Worm (Caenorhabditis elegans) whole organism, mixed stage, embryonic: ENCODE measurements around the gene clec-9.

Experiments
- M03D4.4 ChIP-seq: sonication (generic microtip); optimal IDR thresholded peaks from 2 replicates; lab custom pipeline; 2017; ENCODE audit warnings: mild to moderate bottlenecking, missing genetic modification characterization, missing compliant biosample characterization
- ceh-39 ChIP-seq: fragments of 150-350 bp; optimal IDR thresholded peaks from 2 replicates; lab custom pipeline; 2014; ENCODE audit warnings: missing biosample characterization, missing genetic modification characterization
- ceh-43 ChIP-seq: fragments of 200-800 bp; sonication (Bioruptor generic); optimal IDR thresholded peaks from 2 replicates; lab custom pipeline; 2018; ENCODE audit warnings: mild to moderate bottlenecking, missing genetic modification characterization, moderate library complexity, missing compliant biosample characterization
- ceh-83 ChIP-seq: fragments of 200-800 bp; sonication (Bioruptor generic); optimal IDR thresholded peaks from 2 replicates; lab custom pipeline; 2018; ENCODE audit warnings: mild to moderate bottlenecking, missing genetic modification characterization, missing compliant biosample characterization
- ces-1 ChIP-seq: fragments of 150-350 bp; optimal IDR thresholded peaks from 2 replicates; lab custom pipeline; 2014; ENCODE audit warnings: missing biosample characterization, missing genetic modification reagents, missing genetic modification characterization
- cnd-1 ChIP-seq: fragments of 200-800 bp; sonication (Bioruptor generic); optimal IDR thresholded peaks from 2 replicates; lab custom pipeline; 2018; ENCODE audit warnings: mild to moderate bottlenecking, missing genetic modification characterization, missing compliant biosample characterization
- drap-1 ChIP-seq: fragments of 200-800 bp; sonication (Bioruptor generic); optimal IDR thresholded peaks from 3 replicates; lab custom pipeline; 2018; ENCODE audit warnings: mild to moderate bottlenecking, missing genetic modification characterization, missing compliant biosample characterization
- elt-1 ChIP-seq: sonication (generic microtip); optimal IDR thresholded peaks from 2 replicates; lab custom pipeline; 2017; ENCODE audit warnings: missing genetic modification characterization, mild to moderate bottlenecking, missing compliant biosample characterization, antibody characterized with exemption, moderate library complexity, borderline replicate concordance; ENCODE audit not compliant: insufficient read depth
- elt-3 ChIP-seq: fragments of 150-350 bp; optimal IDR thresholded peaks from 2 replicates; lab custom pipeline; 2014; ENCODE audit warnings: missing biosample characterization, missing genetic modification characterization
- flh-1 ChIP-seq: fragments of 200-800 bp; sonication (Bioruptor generic); optimal IDR thresholded peaks from 2 replicates; lab custom pipeline; 2018; ENCODE audit warnings: mild to moderate bottlenecking, missing genetic modification characterization, moderate library complexity, missing compliant biosample characterization
- hlh-1 ChIP-seq: fragments of 150-350 bp; optimal IDR thresholded peaks from 2 replicates; lab custom pipeline; 2014; ENCODE audit warnings: missing biosample characterization, missing genetic modification reagents, missing genetic modification characterization
- lin-13 ChIP-seq: fragments of 150-350 bp; optimal IDR thresholded peaks from 2 replicates; lab custom pipeline; 2014; ENCODE audit warnings: missing biosample characterization, missing genetic modification characterization
- lsy-2 ChIP-seq: fragments of 150-350 bp; optimal IDR thresholded peaks from 2 replicates; lab custom pipeline; 2014; ENCODE audit warnings: missing biosample characterization, missing genetic modification characterization
- mab-5 ChIP-seq: fragments of 150-350 bp; optimal IDR thresholded peaks from 2 replicates; lab custom pipeline; 2014; ENCODE audit warnings: missing biosample characterization, missing genetic modification characterization
- mep-1 ChIP-seq: fragments of 150-350 bp; optimal IDR thresholded peaks from 2 replicates; lab custom pipeline; 2017; ENCODE audit warnings: missing biosample characterization, missing genetic modification reagents, missing genetic modification characterization, inconsistent platforms
- nhr-237 ChIP-seq: fragments of 150-350 bp; optimal IDR thresholded peaks from 2 replicates; lab custom pipeline; 2014; ENCODE audit warnings: missing biosample characterization, missing genetic modification characterization
- nhr-28 ChIP-seq: fragments of 150-350 bp; optimal IDR thresholded peaks from 2 replicates; lab custom pipeline; 2014; ENCODE audit warnings: missing biosample characterization, missing genetic modification characterization
- nhr-76 ChIP-seq: sonication (generic microtip); optimal IDR thresholded peaks from 2 replicates; lab custom pipeline; 2017; ENCODE audit warnings: missing biosample characterization, missing genetic modification characterization
- pha-4 ChIP-seq: fragments of 150-350 bp; optimal IDR thresholded peaks from 2 replicates; lab custom pipeline; 2018; ENCODE audit warnings: missing biosample characterization, missing genetic modification reagents, missing genetic modification characterization
- sem-2 ChIP-seq: fragments of 200-800 bp; sonication (Bioruptor generic); optimal IDR thresholded peaks from 2 replicates; lab custom pipeline; 2018; ENCODE audit warnings: mild to moderate bottlenecking, missing genetic modification characterization, missing compliant biosample characterization
- snpc-4 ChIP-seq: fragments of 150-350 bp; optimal IDR thresholded peaks from 2 replicates; lab custom pipeline; 2014; ENCODE audit warnings: missing biosample characterization, missing genetic modification characterization
- sptf-1 ChIP-seq: sonication (generic microtip); optimal IDR thresholded peaks from 2 replicates; lab custom pipeline; 2017; ENCODE audit warnings: mild to moderate bottlenecking, missing genetic modification characterization, moderate library complexity, missing compliant biosample characterization
- tbx-8 ChIP-seq: fragments of 200-800 bp; sonication (Bioruptor generic); optimal IDR thresholded peaks from 2 replicates; lab custom pipeline; 2018; ENCODE audit warnings: mild to moderate bottlenecking, missing genetic modification characterization, moderate library complexity, missing compliant biosample characterization
- unc-120 ChIP-seq: sonication (generic microtip); optimal IDR thresholded peaks from 2 replicates; lab custom pipeline; 2017; ENCODE audit warnings: missing genetic modification characterization, missing compliant biosample characterization; ENCODE audit not compliant: poor library complexity, severe bottlenecking
- unc-39 ChIP-seq: fragments of 150-350 bp; optimal IDR thresholded peaks from 2 replicates; lab custom pipeline; 2014; ENCODE audit warnings: missing biosample characterization, missing genetic modification characterization
- unc-62 ChIP-seq: fragments of 150-350 bp; optimal IDR thresholded peaks from 2 replicates; lab custom pipeline; 2014; ENCODE audit warnings: missing biosample characterization, missing genetic modification reagents, missing genetic modification characterization
- zip-8 ChIP-seq: fragments of 150-350 bp; optimal IDR thresholded peaks from 2 replicates; lab custom pipeline; 2014; ENCODE audit warnings: missing biosample characterization, missing genetic modification characterization
- ztf-11 ChIP-seq: fragments of 150-350 bp; optimal IDR thresholded peaks from 2 replicates; lab custom pipeline; 2014; ENCODE audit warnings: missing biosample characterization, missing genetic modification characterization

The clec-9 gene

ce11 chrV:16745214-16745613 lies 38.8 kb upstream of the clec-9 start:
- TF ChIP-seq unc-62 (no peak), M03D4.4 (tag; lab: Kevin White, UChicago) (no peak), unc-39 (tag; lab: Kevin White, UChicago) (no peak), zip-8 (tag; lab: Kevin White, UChicago) (no peak), sem-2 (GFP tag; lab: Kevin White, UChicago) (no peak), ztf-11 (tag; lab: Kevin White, UChicago) (no peak)
- TF ChIP-seq, all 35 proteins: peak for 0

- no peak for TF ChIP-seq flh-1 (GFP tag; lab: Kevin White, UChicago)
- no peak for TF ChIP-seq sptf-1
- TF ChIP-seq nhr-76 (tag; lab: Kevin White, UChicago): no peak
- TF ChIP-seq ces-1 (GFP tag; lab: Kevin White, UChicago): no peak
- TF ChIP-seq nhr-28 (tag; lab: Kevin White, UChicago): no peak
- no peak for TF ChIP-seq pha-4 (tag; lab: Kevin White, UChicago)
- TF ChIP-seq drap-1 (GFP tag; lab: Kevin White, UChicago): no peak
- TF ChIP-seq tbx-8: no peak
- no peak for TF ChIP-seq M03D4.4 (tag; lab: Kevin White, UChicago)
- TF ChIP-seq hlh-1 (tag; lab: Kevin White, UChicago): no peak
- TF ChIP-seq unc-39 (tag; lab: Kevin White, UChicago): no peak
- TF ChIP-seq mep-1: no peak
- no peak for TF ChIP-seq cnd-1
- TF ChIP-seq nhr-237 (tag; lab: Kevin White, UChicago): no peak
- TF ChIP-seq ceh-43 (GFP tag; lab: Kevin White, UChicago): no peak
- TF ChIP-seq lsy-2 (tag; lab: Kevin White, UChicago): no peak
- no peak for TF ChIP-seq snpc-4
Measured at ce11 chrV:16744783-16745182, 38.3 kb upstream of the clec-9 start.

ce11 chrV:16742123-16742522 lies 35.7 kb upstream of the clec-9 start, which contains the start of gene T25E12.6:
T25E12.6 (plus strand) TSS chrV:16742423.
- TF ChIP-seq ceh-39 (tag; lab: Kevin White, UChicago) (peak; percentile 25), mep-1 (no peak), unc-39 (tag; lab: Kevin White, UChicago) (no peak), mab-5 (tag; lab: Kevin White, UChicago) (no peak), cnd-1 (peak; percentile 46), flh-1 (GFP tag; lab: Kevin White, UChicago) (no peak), zip-8 (tag; lab: Kevin White, UChicago) (peak; percentile 41), ces-1 (GFP tag; lab: Kevin White, UChicago) (no peak), pha-4 (tag; lab: Kevin White, UChicago) (no peak)

- TF ChIP-seq elt-1 (tag; lab: Kevin White, UChicago) (no peak), sem-2 (GFP tag; lab: Kevin White, UChicago) (no peak), M03D4.4 (tag; lab: Kevin White, UChicago) (no peak), lin-13 (tag; lab: Kevin White, UChicago) (no peak), unc-120 (tag; lab: Kevin White, UChicago) (no peak), sptf-1 (no peak), nhr-237 (tag; lab: Kevin White, UChicago) (no peak), ceh-43 (GFP tag; lab: Kevin White, UChicago) (no peak), unc-39 (tag; lab: Kevin White, UChicago) (no peak), mab-5 (tag; lab: Kevin White, UChicago) (no peak), ceh-39 (tag; lab: Kevin White, UChicago) (no peak)
Measured at ce11 chrV:16739100-16739499, 32.7 kb upstream of the clec-9 start, which contains the start of the genes clec-29 and clec-39. clec-29 (minus strand) TSS chrV:16739200. clec-39 (plus strand) TSS chrV:16739268.

- TF ChIP-seq flh-1 (GFP tag; lab: Kevin White, UChicago) (no peak), snpc-4 (no peak), elt-3 (tag; lab: Kevin White, UChicago) (no peak), tbx-8 (no peak), hlh-1 (tag; lab: Kevin White, UChicago) (no peak)
Measured at ce11 chrV:16735518-16735917, 29.1 kb upstream of the clec-9 start, which contains the start of the genes clec-38 and clec-34. clec-38 (minus strand) TSS chrV:16735618. clec-34 (plus strand) TSS chrV:16735765.

ce11 chrV:16733681-16734080 lies 27.2 kb upstream of the clec-9 start, which contains the start of gene T25E12.16:
T25E12.16 (minus strand) TSS chrV:16733781.
- TF ChIP-seq ceh-83 (GFP tag; lab: Kevin White, UChicago): no peak
- no peak for TF ChIP-seq unc-39 (tag; lab: Kevin White, UChicago)
- no peak for TF ChIP-seq nhr-237 (tag; lab: Kevin White, UChicago)
- no peak for TF ChIP-seq hlh-1 (tag; lab: Kevin White, UChicago)
- no peak for TF ChIP-seq elt-1 (tag; lab: Kevin White, UChicago)
- TF ChIP-seq nhr-28 (tag; lab: Kevin White, UChicago): no peak
- no peak for TF ChIP-seq pha-4 (tag; lab: Kevin White, UChicago)
- no peak for TF ChIP-seq cnd-1
